Worm (Caenorhabditis elegans): ENCODE results near the gene F55B11.7.

The F55B11.7 gene

DNA sequence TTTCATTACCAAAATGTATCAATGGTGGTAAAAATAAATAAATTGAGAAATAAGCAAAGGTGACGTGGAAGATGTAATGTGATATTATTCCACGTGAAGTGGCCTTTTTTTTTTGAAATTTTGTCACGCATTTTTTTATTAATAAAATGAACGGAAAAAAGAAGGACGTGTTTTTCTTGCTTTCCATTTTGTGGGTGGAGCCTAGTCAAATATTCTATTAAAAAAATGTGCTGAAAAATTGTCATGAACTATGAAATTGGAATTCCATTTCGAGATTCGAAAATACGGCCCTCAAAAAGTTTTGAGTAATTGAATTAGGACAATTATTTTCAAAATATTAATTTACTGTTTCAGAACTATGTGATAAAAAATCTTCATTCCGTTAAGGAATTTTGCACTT is at the start of gene F55B11.7:
Gene F55B11.7 (minus strand): TSS at position 101 of the 400 bp plus-strand sequence.
- TF ChIP-seq T26A5.8 (tag; optimal IDR thresholded peaks at IDR 0.05): no peak
- TF ChIP-seq snpc-4 (GFP tag; optimal IDR thresholded peaks at IDR 0.05): no peak
- TF ChIP-seq snpc-4 (tag; optimal IDR thresholded peaks at IDR 0.05): peak in 1 of 4 experiments; percentile 0

ce11 chrIV:14469013-14469412 is 47.2 kb upstream of the F55B11.7 start:
- TF ChIP-seq cebp-2 (GFP tag; IDR thresholded peaks at IDR 0.05) (0 out of 2 replicates have a peak, but pooled peaks have one; percentile 65), attf-6 (GFP tag; IDR thresholded peaks at IDR 0.05) (peak; percentile 82), aptf-3 (GFP tag; IDR thresholded peaks at IDR 0.05) (no peak), snpc-4 (GFP tag; optimal IDR thresholded peaks at IDR 0.05) (no peak), snpc-4 (tag; optimal IDR thresholded peaks at IDR 0.05) (peak in 1 of 4 experiments; percentile 76)

- 0 out of 2 replicates have a peak, but pooled peaks have one; percentile 16 for TF ChIP-seq attf-6 (GFP tag; IDR thresholded peaks at IDR 0.05)
- TF ChIP-seq snpc-4 (GFP tag; optimal IDR thresholded peaks at IDR 0.05): no peak
- TF ChIP-seq snpc-4 (tag; optimal IDR thresholded peaks at IDR 0.05): peak in 2 of 4 experiments; percentile 55 to 58
- TF ChIP-seq tbp1 (GFP tag; optimal IDR thresholded peaks at IDR 0.05): no peak
- TF ChIP-seq B0336.3 (GFP tag; IDR thresholded peaks at IDR 0.05): no peak
Measured at ce11 chrIV:14466837-14467236, 45.0 kb upstream of the F55B11.7 start.

ce11 chrIV:14466048-14466447 is 44.2 kb upstream of the F55B11.7 start:
- TF ChIP-seq cebp-2 (GFP tag; IDR thresholded peaks at IDR 0.05) (0 out of 2 replicates have a peak, but pooled peaks have one; percentile 23), ceh-40 (GFP tag; IDR thresholded peaks at IDR 0.05) (no peak), nhr-120 (GFP tag; IDR thresholded peaks at IDR 0.05) (no peak), madf-6 (GFP tag; IDR thresholded peaks at IDR 0.05) (peak; percentile 32; the same call in 1 of the 2 replicates), B0336.3 (GFP tag; IDR thresholded peaks at IDR 0.05) (no peak), attf-6 (GFP tag; IDR thresholded peaks at IDR 0.05) (peak; percentile 55), snpc-1.1 (tag; optimal IDR thresholded peaks at IDR 0.05; ENCODE audit: insufficient read depth) (no peak), mes-4 (tag; optimal IDR thresholded peaks at IDR 0.05) (no peak), bed-2 (GFP tag; IDR thresholded peaks at IDR 0.05) (no peak), chd-7 (tag; optimal IDR thresholded peaks at IDR 0.05) (no peak), Y95B8A.8 (GFP tag; IDR thresholded peaks at IDR 0.05) (no peak), hmg-20 (GFP tag; IDR thresholded peaks at IDR 0.05) (no peak), ets-4 (GFP tag; optimal IDR thresholded peaks at IDR 0.05) (no peak), F33H1.4 (GFP tag; IDR thresholded peaks at IDR 0.05) (no peak), snpc-4 (GFP tag; optimal IDR thresholded peaks at IDR 0.05) (no peak), snpc-4 (tag; optimal IDR thresholded peaks at IDR 0.05) (peak in 1 of 4 experiments; percentile 57), ceh-79 (tag; optimal IDR thresholded peaks at IDR 0.05) (no peak), pha-4 (tag; optimal IDR thresholded peaks at IDR 0.05) (no peak), Y56A3A.18 (GFP tag; IDR thresholded peaks at IDR 0.05) (no peak), hsf-1 (GFP tag; IDR thresholded peaks at IDR 0.05) (no peak), xnd-1 (tag; optimal IDR thresholded peaks at IDR 0.05) (no peak), attf-5 (GFP tag; optimal IDR thresholded peaks at IDR 0.05) (no peak), Y79H2A.3 (GFP tag; conservative IDR thresholded peaks at IDR 0.05) (no peak), rpc-1 (optimal IDR thresholded peaks at IDR 0.05) (no peak), rpc-1 (tag; optimal IDR thresholded peaks at IDR 0.05) (no peak), mxl-1 (tag; optimal IDR thresholded peaks at IDR 0.05) (no peak), lag-1 (GFP tag; IDR thresholded peaks at IDR 0.05) (no peak)

ce11 chrIV:14464065-14464567 is 42.3 kb upstream of the F55B11.7 start, which contains the start of gene dld-1:
TSS of gene dld-1 (plus strand) at chrIV:14464517.
- TF ChIP-seq F23B12.7 (tag; optimal IDR thresholded peaks at IDR 0.05; ENCODE audit: insufficient read depth): peak; percentile 91
- peak; percentile 76 for TF ChIP-seq tlf-1 (GFP tag; optimal IDR thresholded peaks at IDR 0.05)
- no peak for TF ChIP-seq zim-3 (tag; optimal IDR thresholded peaks at IDR 0.05)
- TF ChIP-seq F39B2.1 (GFP tag; IDR thresholded peaks at IDR 0.05): no peak
- TF ChIP-seq F55B11.4 (tag; optimal IDR thresholded peaks at IDR 0.05; ENCODE audit: borderline replicate concordance, insufficient read depth): no peak
- TF ChIP-seq sdz-38 (tag; optimal IDR thresholded peaks at IDR 0.05): no peak
- no peak for TF ChIP-seq B0035.1 (tag; optimal IDR thresholded peaks at IDR 0.05)
- TF ChIP-seq C17E4.6 (GFP tag; IDR thresholded peaks at IDR 0.05): no peak
- peak in 1 of 2 experiments; percentile 28 for TF ChIP-seq let-607 (tag; optimal IDR thresholded peaks at IDR 0.05)
- TF ChIP-seq hrde-1 (tag; optimal IDR thresholded peaks at IDR 0.05; ENCODE audit: borderline replicate concordance): no peak
- TF ChIP-seq nhr-179 (tag; optimal IDR thresholded peaks at IDR 0.05): no peak
- no peak for TF ChIP-seq B0261.1 (tag; optimal IDR thresholded peaks at IDR 0.05)
- TF ChIP-seq ceh-27 (GFP tag; optimal IDR thresholded peaks at IDR 0.05): peak; percentile 86
